Fruit fly (Drosophila melanogaster): Measurements from ENCODE around the gene Las.

Gene Las

DNA sequence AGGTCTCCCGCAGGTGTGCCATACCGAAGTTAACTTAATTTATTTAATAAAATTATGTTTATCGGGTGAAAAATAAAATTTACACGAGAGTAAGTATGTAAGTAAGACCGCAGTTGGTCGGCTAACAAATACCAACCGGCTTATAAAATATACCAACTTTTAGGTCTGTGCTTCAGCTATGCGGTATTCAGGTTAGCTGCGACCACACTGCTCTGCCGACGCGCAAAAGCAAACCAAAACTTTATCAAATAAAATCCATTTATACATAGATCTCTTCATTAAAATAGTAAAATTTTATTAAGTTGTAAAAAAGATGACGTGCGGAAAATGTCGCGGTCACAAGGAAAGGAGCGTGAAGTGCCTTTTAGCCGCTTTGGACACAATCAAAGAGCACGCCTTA, 3.9 kb upstream of the Las start, which contains the start of the genes mRpL15 and CtIP (continued):
- TF ChIP-seq CrebB (tag; optimal IDR thresholded peaks at IDR 0.05) (no peak), MBD-R2 (GFP tag; IDR thresholded peaks at IDR 0.05) (peak; percentile 86), CG12104 (GFP tag; optimal IDR thresholded peaks at IDR 0.05) (no peak), wek (GFP tag; optimal IDR thresholded peaks at IDR 0.05) (no peak), CG8388 (GFP tag; optimal IDR thresholded peaks at IDR 0.05) (no peak), CG17385 (GFP tag; optimal IDR thresholded peaks at IDR 0.05) (no peak), CG10959 (GFP tag; IDR thresholded peaks at IDR 0.05) (no peak), CG7372 (GFP tag; IDR thresholded peaks at IDR 0.05) (no peak), dmrt11E (tag; optimal IDR thresholded peaks at IDR 0.05) (no peak), mirr (GFP tag; optimal IDR thresholded peaks at IDR 0.05) (no peak), CG13775 (GFP tag; optimal IDR thresholded peaks at IDR 0.05) (no peak), Elba2 (GFP tag; optimal IDR thresholded peaks at IDR 0.05) (no peak), CG18476 (GFP tag; optimal IDR thresholded peaks at IDR 0.05) (no peak), Tbp (GFP tag; optimal IDR thresholded peaks at IDR 0.05) (no peak), Lpt (GFP tag; optimal IDR thresholded peaks at IDR 0.05) (no peak), trh (GFP tag; optimal IDR thresholded peaks at IDR 0.05) (no peak), stc (GFP tag; IDR thresholded peaks at IDR 0.05) (no peak), CG34422 (GFP tag; IDR thresholded peaks at IDR 0.05) (peak; percentile 68; the same call in 1 of the 3 replicates), CG7963 (GFP tag; IDR thresholded peaks at IDR 0.05; ENCODE audit: partially characterized antibody) (no peak), fd3F (GFP tag; optimal IDR thresholded peaks at IDR 0.05) (no peak), jing (GFP tag; optimal IDR thresholded peaks at IDR 0.05) (no peak), amos (GFP tag; IDR thresholded peaks at IDR 0.05; ENCODE audit: partially characterized antibody) (peak; percentile 36; the same call in 1 of the 2 replicates), fd96Cb (tag; optimal IDR thresholded peaks at IDR 0.05) (no peak), z (GFP tag; IDR thresholded peaks at IDR 0.05) (no peak), CG3065 (GFP tag; optimal IDR thresholded peaks at IDR 0.05) (no peak), ssp (GFP tag; IDR thresholded peaks at IDR 0.05) (no peak), Meics (GFP tag; optimal IDR thresholded peaks at IDR 0.05) (no peak), insv (GFP tag; optimal IDR thresholded peaks at IDR 0.05) (no peak), ham (GFP tag; IDR thresholded peaks at IDR 0.05) (no peak), gsb-n (tag; optimal IDR thresholded peaks at IDR 0.05) (no peak), CG12236 (GFP tag; optimal IDR thresholded peaks at IDR 0.05) (no peak), D19B (GFP tag; optimal IDR thresholded peaks at IDR 0.05) (no peak), Lim3 (GFP tag; IDR thresholded peaks at IDR 0.05) (no peak), Sin3A (optimal IDR thresholded peaks at IDR 0.05) (peak; percentile 22), ap (GFP tag; IDR thresholded peaks at IDR 0.05) (no peak), psq (GFP tag; optimal IDR thresholded peaks at IDR 0.05) (no peak), CG12659 (GFP tag; optimal IDR thresholded peaks at IDR 0.05) (peak; percentile 47), Ets97D (GFP tag; optimal IDR thresholded peaks at IDR 0.05) (peak; percentile 38), CG2889 (GFP tag; IDR thresholded peaks at IDR 0.05) (no peak), inv (GFP tag; IDR thresholded peaks at IDR 0.05; ENCODE audit: partially characterized antibody) (no peak), CG7987 (GFP tag; optimal IDR thresholded peaks at IDR 0.05) (no peak), Jarid2 (GFP tag; optimal IDR thresholded peaks at IDR 0.05) (no peak), croc (GFP tag; conservative IDR thresholded peaks at IDR 0.05) (no peak), pnt (GFP tag; optimal IDR thresholded peaks at IDR 0.05) (no peak), NC2β (GFP tag; optimal IDR thresholded peaks at IDR 0.05) (no peak), CG4360 (GFP tag; IDR thresholded peaks at IDR 0.05) (no peak), CG3995 (GFP tag; optimal IDR thresholded peaks at IDR 0.05) (no peak), HLH4C (GFP tag; IDR thresholded peaks at IDR 0.05; ENCODE audit: partially characterized antibody) (no peak), hbn (GFP tag; IDR thresholded peaks at IDR 0.05; ENCODE audit: partially characterized antibody) (no peak), CG34376 (GFP tag; optimal IDR thresholded peaks at IDR 0.05) (no peak), H2.0 (GFP tag; IDR thresholded peaks at IDR 0.05) (no peak), CG2116 (GFP tag; optimal IDR thresholded peaks at IDR 0.05) (peak; percentile 5), kah (GFP tag; optimal IDR thresholded peaks at IDR 0.05) (no peak)

Data from whole organism, embryonic.